Worm (Caenorhabditis elegans) whole organism, young adult: Measurements from ENCODE around the gene F35B12.9.

Source experiments
- C06A6.2 ChIP-seq: fragments of 200-800 bp; sonication (Bioruptor generic); conservative IDR thresholded peaks from 2 replicates; pipeline ENCODE4 v1.3.6; 2022; ENCODE audit warnings: missing genetic modification characterization, missing compliant biosample characterization
- C17E4.6 ChIP-seq: fragments of 200-800 bp; sonication (Bioruptor generic); IDR thresholded peaks from 2 replicates; pipeline ENCODE4 v1.3.6; 2022; ENCODE audit warnings: missing genetic modification reagents, missing genetic modification characterization, missing compliant biosample characterization
- F22D6.2 ChIP-seq: sonication (generic microtip); optimal IDR thresholded peaks from 2 replicates; lab custom pipeline; 2016; ENCODE audit warnings: mild to moderate bottlenecking, missing genetic modification characterization, missing compliant biosample characterization
- F39B2.1 ChIP-seq: fragments of 200-800 bp; sonication (Bioruptor generic); IDR thresholded peaks from 2 replicates; pipeline ENCODE4 v1.3.6; 2022; ENCODE audit warnings: missing genetic modification reagents, missing genetic modification characterization, missing compliant biosample characterization
- F49E8.2 ChIP-seq: sonication (generic microtip); optimal IDR thresholded peaks from 3 replicates; lab custom pipeline; 2017; ENCODE audit warnings: missing genetic modification characterization, mild to moderate bottlenecking, missing compliant biosample characterization, antibody characterized with exemption, moderate library complexity; ENCODE audit not compliant: insufficient read depth
- F57C9.4 ChIP-seq: sonication (generic microtip); optimal IDR thresholded peaks from 2 replicates; lab custom pipeline; 2017; ENCODE audit warnings: mild to moderate bottlenecking, missing genetic modification characterization, missing compliant biosample characterization
- K11D2.4 ChIP-seq: fragments of 200-800 bp; sonication (Bioruptor generic); IDR thresholded peaks from 2 replicates; pipeline ENCODE4 v1.3.6; 2022; ENCODE audit warnings: missing genetic modification reagents, missing genetic modification characterization, missing compliant biosample characterization
- Y56A3A.18 ChIP-seq: fragments of 200-800 bp; sonication (Bioruptor generic); IDR thresholded peaks from 2 replicates; pipeline ENCODE4 v1.3.6; 2022; ENCODE audit warnings: missing genetic modification reagents, missing genetic modification characterization, missing compliant biosample characterization
- ZK185.1 ChIP-seq: sonication (generic microtip); optimal IDR thresholded peaks from 2 replicates; lab custom pipeline; 2016; ENCODE audit warnings: mild to moderate bottlenecking, missing genetic modification characterization, missing compliant biosample characterization; ENCODE audit not compliant: poor library complexity, severe bottlenecking
- ama-1 ChIP-seq, 3 experiments: fragments of 150-350 bp in 1 of 3; sonication (generic microtip) in 2 of 3; optimal IDR thresholded peaks; 2 replicates each; lab custom pipeline; 2014 to 2018; ENCODE audit warnings: missing biosample characterization in 2 of 3, missing genetic modification characterization in 2 of 3, missing genetic modification reagents in 2 of 3
- aptf-3 ChIP-seq: fragments of 200-800 bp; sonication (Bioruptor generic); IDR thresholded peaks from 2 replicates; pipeline ENCODE4 v1.3.6; 2022; ENCODE audit warnings: missing genetic modification characterization, missing compliant biosample characterization
- attf-5 ChIP-seq: fragments of 200-800 bp; sonication (Bioruptor generic); optimal IDR thresholded peaks from 2 replicates; lab custom pipeline; 2018; ENCODE audit warnings: mild to moderate bottlenecking, missing genetic modification characterization, missing compliant biosample characterization
- bed-1 ChIP-seq: fragments of 200-800 bp; sonication (Bioruptor generic); IDR thresholded peaks from 2 replicates; pipeline ENCODE4 v1.3.6; 2022; ENCODE audit warnings: missing genetic modification reagents, missing genetic modification characterization, missing compliant biosample characterization
- bed-2 ChIP-seq: fragments of 200-800 bp; sonication (Bioruptor generic); IDR thresholded peaks from 2 replicates; pipeline ENCODE4 v1.3.6; 2022; ENCODE audit warnings: missing genetic modification reagents, missing genetic modification characterization, missing compliant biosample characterization
- ccch-3 ChIP-seq: fragments of 200-800 bp; sonication (Bioruptor generic); optimal IDR thresholded peaks from 2 replicates; lab custom pipeline; 2018; ENCODE audit warnings: mild to moderate bottlenecking, missing genetic modification characterization, missing compliant biosample characterization
- cebp-1 ChIP-seq, 2 experiments: fragments of 200-800 bp in 1 of 2; sonication (Bioruptor generic) in 1 of 2; sonication (generic microtip) in 1 of 2; IDR thresholded peaks in 1 of 2; optimal IDR thresholded peaks in 1 of 2; 2 replicates each; pipeline versions ENCODE4 v1.3.6 to Lab custom; 2017 to 2022; ENCODE audit warnings: missing compliant biosample characterization in 2 of 2, missing genetic modification characterization in 2 of 2, mild to moderate bottlenecking in 1 of 2, missing genetic modification reagents in 1 of 2, moderate library complexity in 1 of 2
- ceh-91 ChIP-seq: fragments of 200-800 bp; sonication (Bioruptor generic); IDR thresholded peaks from 2 replicates; pipeline ENCODE4 v1.3.6; 2022; ENCODE audit warnings: missing genetic modification reagents, missing genetic modification characterization, missing compliant biosample characterization
- dpl-1 ChIP-seq: fragments of 150-350 bp; optimal IDR thresholded peaks from 2 replicates; lab custom pipeline; 2014; ENCODE audit warnings: missing biosample characterization, missing genetic modification reagents, missing genetic modification characterization
- efl-1 ChIP-seq: fragments of 150-350 bp; optimal IDR thresholded peaks from 2 replicates; lab custom pipeline; 2014; ENCODE audit warnings: missing biosample characterization, missing genetic modification reagents, missing genetic modification characterization
- egl-18 ChIP-seq: fragments of 200-800 bp; sonication (Bioruptor generic); IDR thresholded peaks from 2 replicates; pipeline ENCODE4 v1.3.6; 2022; ENCODE audit warnings: missing genetic modification reagents, missing genetic modification characterization, missing compliant biosample characterization
- ets-4 ChIP-seq: fragments of 200-800 bp; sonication (Bioruptor generic); optimal IDR thresholded peaks from 2 replicates; lab custom pipeline; 2018; ENCODE audit warnings: mild to moderate bottlenecking, missing genetic modification characterization, missing compliant biosample characterization
- gei-17 ChIP-seq: fragments of 200-800 bp; sonication (Bioruptor generic); optimal IDR thresholded peaks from 2 replicates; lab custom pipeline; 2018; ENCODE audit warnings: mild to moderate bottlenecking, missing genetic modification characterization, missing compliant biosample characterization
- hlh-12 ChIP-seq: sonication (generic microtip); optimal IDR thresholded peaks from 2 replicates; lab custom pipeline; 2016; ENCODE audit warnings: missing genetic modification characterization, missing compliant biosample characterization
- hlh-26 ChIP-seq: fragments of 200-800 bp; sonication (Bioruptor generic); conservative IDR thresholded peaks from 2 replicates; pipeline ENCODE4 v1.3.6; 2022; ENCODE audit warnings: missing genetic modification reagents, missing genetic modification characterization, missing compliant biosample characterization
- lag-1 ChIP-seq: fragments of 200-800 bp; sonication (Bioruptor generic); IDR thresholded peaks from 2 replicates; pipeline ENCODE4 v1.3.6; 2022; ENCODE audit warnings: missing genetic modification reagents, missing genetic modification characterization, missing compliant biosample characterization
- let-607 ChIP-seq, 2 experiments: fragments of 200-800 bp in 1 of 2; sonication (Bioruptor generic) in 1 of 2; sonication (generic microtip) in 1 of 2; optimal IDR thresholded peaks; 2 replicates each; lab custom pipeline; 2016 to 2018; ENCODE audit warnings: mild to moderate bottlenecking in 2 of 2, missing compliant biosample characterization in 2 of 2, missing genetic modification characterization in 2 of 2, moderate library complexity in 2 of 2, missing genotype in 1 of 2
- lin-35 ChIP-seq, 3 experiments: fragments of 150-350 bp in 2 of 3; sonication (generic microtip) in 1 of 3; optimal IDR thresholded peaks; 2 replicates each; lab custom pipeline; 2014 to 2018; ENCODE audit warnings: missing biosample characterization in 3 of 3, missing genetic modification characterization in 3 of 3, missing genetic modification reagents in 3 of 3
- lir-1 ChIP-seq: fragments of 200-800 bp; sonication (Bioruptor generic); conservative IDR thresholded peaks from 2 replicates; pipeline ENCODE4 v1.3.6; 2022; ENCODE audit warnings: missing genetic modification reagents, missing genetic modification characterization, missing compliant biosample characterization
- lsl-1 ChIP-seq: fragments of 200-800 bp; sonication (Bioruptor generic); optimal IDR thresholded peaks from 2 replicates; lab custom pipeline; 2018; ENCODE audit warnings: mild to moderate bottlenecking, missing genetic modification characterization, moderate library complexity, missing compliant biosample characterization
- madf-3 ChIP-seq: fragments of 200-800 bp; sonication (Bioruptor generic); IDR thresholded peaks from 2 replicates; pipeline ENCODE4 v1.3.6; 2022; ENCODE audit warnings: missing genetic modification reagents, missing genetic modification characterization, missing compliant biosample characterization
- madf-6 ChIP-seq: fragments of 200-800 bp; sonication (Bioruptor generic); IDR thresholded peaks from 2 replicates; pipeline ENCODE4 v1.3.6; 2022; ENCODE audit warnings: missing genetic modification reagents, missing genetic modification characterization, missing compliant biosample characterization
- mes-4 ChIP-seq: sonication (generic microtip); optimal IDR thresholded peaks from 2 replicates; lab custom pipeline; 2016; ENCODE audit warnings: missing genotype, missing genetic modification characterization, missing compliant biosample characterization
- nfya-2 ChIP-seq: fragments of 200-800 bp; sonication (Bioruptor generic); IDR thresholded peaks from 2 replicates; pipeline ENCODE4 v1.3.6; 2022; ENCODE audit warnings: missing genetic modification reagents, missing genetic modification characterization, missing compliant biosample characterization
- nhr-120 ChIP-seq: fragments of 200-800 bp; sonication (Bioruptor generic); IDR thresholded peaks from 2 replicates; pipeline ENCODE4 v1.3.6; 2022; ENCODE audit warnings: missing genetic modification characterization, missing compliant biosample characterization
- nhr-80 ChIP-seq: sonication (generic microtip); optimal IDR thresholded peaks from 2 replicates; lab custom pipeline; 2016; ENCODE audit warnings: missing genetic modification characterization, missing compliant biosample characterization
- repo-1 ChIP-seq: sonication (generic microtip); optimal IDR thresholded peaks from 2 replicates; lab custom pipeline; 2017; ENCODE audit warnings: mild to moderate bottlenecking, missing genetic modification characterization, missing compliant biosample characterization
- sdz-38 ChIP-seq: sonication (generic microtip); optimal IDR thresholded peaks from 2 replicates; lab custom pipeline; 2016; ENCODE audit warnings: missing genotype, missing genetic modification characterization, missing compliant biosample characterization
- sea-2 ChIP-seq: fragments of 200-800 bp; sonication (Bioruptor generic); IDR thresholded peaks from 2 replicates; pipeline ENCODE4 v1.3.6; 2022; ENCODE audit warnings: missing genetic modification characterization, missing compliant biosample characterization
- snpc-1.1 ChIP-seq: sonication (generic microtip); optimal IDR thresholded peaks from 2 replicates; lab custom pipeline; 2017; ENCODE audit warnings: missing genetic modification characterization, mild to moderate bottlenecking, missing compliant biosample characterization, antibody characterized with exemption, moderate library complexity, missing genotype, missing genetic modification reagents; ENCODE audit not compliant: insufficient read depth
- snpc-1.3 ChIP-seq: sonication (generic microtip); optimal IDR thresholded peaks from 2 replicates; lab custom pipeline; 2017; ENCODE audit warnings: missing genetic modification characterization, mild to moderate bottlenecking, missing compliant biosample characterization, antibody characterized with exemption, moderate library complexity, missing genotype, missing genetic modification reagents; ENCODE audit not compliant: insufficient read depth
- snpc-3.4 ChIP-seq: sonication (generic microtip); optimal IDR thresholded peaks from 2 replicates; lab custom pipeline; 2017; ENCODE audit warnings: missing genetic modification characterization, mild to moderate bottlenecking, missing compliant biosample characterization, antibody characterized with exemption, moderate library complexity, missing genotype, missing genetic modification reagents
- tbx-9 ChIP-seq: sonication (generic microtip); optimal IDR thresholded peaks from 2 replicates; lab custom pipeline; 2016; ENCODE audit warnings: borderline replicate concordance, missing genetic modification characterization, inconsistent platforms, missing compliant biosample characterization
- unc-62 ChIP-seq: fragments of 150-350 bp; optimal IDR thresholded peaks from 2 replicates; lab custom pipeline; 2014; ENCODE audit warnings: missing biosample characterization, missing genetic modification reagents, missing genetic modification characterization
- xnd-1 ChIP-seq: sonication (generic microtip); optimal IDR thresholded peaks from 2 replicates; lab custom pipeline; 2016; ENCODE audit warnings: missing genotype, missing genetic modification reagents, missing genetic modification characterization, missing compliant biosample characterization
- zfh-2 ChIP-seq: fragments of 200-800 bp; sonication (Bioruptor generic); conservative IDR thresholded peaks from 2 replicates; pipeline ENCODE4 v1.3.6; 2022; ENCODE audit warnings: missing genetic modification reagents, missing genetic modification characterization, missing compliant biosample characterization
- ztf-25 ChIP-seq: fragments of 200-800 bp; sonication (Bioruptor generic); IDR thresholded peaks from 2 replicates; pipeline ENCODE4 v1.3.6; 2022; ENCODE audit warnings: missing genetic modification reagents, missing genetic modification characterization, missing compliant biosample characterization
- ztf-26 ChIP-seq: sonication (generic microtip); optimal IDR thresholded peaks from 2 replicates; lab custom pipeline; 2017; ENCODE audit warnings: missing genetic modification characterization, missing compliant biosample characterization
- ztf-28 ChIP-seq: fragments of 200-800 bp; sonication (Bioruptor generic); IDR thresholded peaks from 2 replicates; pipeline ENCODE4 v1.3.6; 2022; ENCODE audit warnings: missing genetic modification reagents, missing genetic modification characterization, missing compliant biosample characterization

F35B12.9 gene

DNA sequence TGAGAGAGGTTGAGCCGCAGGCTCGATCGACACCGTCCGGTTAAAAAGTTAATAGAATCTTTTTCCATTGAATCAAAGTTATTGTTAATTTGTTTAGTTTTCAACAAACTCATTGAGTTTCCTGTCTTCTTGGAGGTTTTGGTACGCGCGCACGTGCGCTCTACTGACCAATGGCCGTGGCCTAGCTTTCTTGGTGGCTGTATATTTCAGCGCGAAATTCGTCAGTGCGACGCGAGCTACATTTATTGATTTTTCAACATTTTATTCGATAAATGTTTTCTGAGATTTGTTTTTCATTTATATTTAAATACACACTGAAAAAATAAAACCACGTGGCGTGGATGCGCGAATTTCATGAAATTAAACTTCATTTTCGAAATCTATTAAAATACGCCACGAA lies 43.2 kb downstream of the F35B12.9 start, which contains the start of gene bir-1 (continued):
- TF ChIP-seq madf-6 (GFP tag; lab: Robert Waterston, UW) (peak; percentile 57; the same call in 1 of the 2 replicates), attf-5 (GFP tag; lab: Kevin White, UChicago) (peak; percentile 81), nfya-2 (GFP tag; lab: Robert Waterston, UW) (no peak), Y56A3A.18 (GFP tag; lab: Robert Waterston, UW) (no peak), zfh-2 (GFP tag; lab: Robert Waterston, UW) (0 out of 2 replicates have a peak, but pooled peaks have one; percentile 8), egl-18 (GFP tag; lab: Robert Waterston, UW) (no peak), cebp-1 (GFP tag; IDR thresholded peaks at IDR 0.05; lab: Robert Waterston, UW) (no peak), cebp-1 (tag; optimal IDR thresholded peaks at IDR 0.05; lab: Kevin White, UChicago) (peak; percentile 52), dpl-1 (GFP tag; lab: Kevin White, UChicago) (peak; percentile 25), lsl-1 (GFP tag; lab: Kevin White, UChicago) (peak; percentile 40), sdz-38 (tag; lab: Kevin White, UChicago) (no peak), let-607 (tag; optimal IDR thresholded peaks at IDR 0.05; lab: Kevin White, UChicago) (no peak), tbx-9 (tag; lab: Kevin White, UChicago) (no peak), efl-1 (GFP tag; lab: Kevin White, UChicago) (peak; percentile 75), snpc-3.4 (tag; lab: Kevin White, UChicago) (no peak), F39B2.1 (GFP tag; lab: Robert Waterston, UW) (no peak), bed-2 (GFP tag; lab: Robert Waterston, UW) (0 out of 2 replicates have a peak, but pooled peaks have one; percentile 61), snpc-1.1 (tag; lab: Kevin White, UChicago) (no peak), lag-1 (GFP tag; lab: Robert Waterston, UW) (no peak), sea-2 (GFP tag; lab: Robert Waterston, UW) (no peak), lir-1 (GFP tag; lab: Robert Waterston, UW) (no peak), ets-4 (GFP tag; lab: Kevin White, UChicago) (no peak), C17E4.6 (GFP tag; lab: Robert Waterston, UW) (no peak), F57C9.4 (tag; lab: Kevin White, UChicago) (no peak), ccch-3 (GFP tag; lab: Kevin White, UChicago) (no peak), repo-1 (tag; lab: Kevin White, UChicago) (no peak), hlh-12 (tag; lab: Kevin White, UChicago) (no peak), C06A6.2 (GFP tag; lab: Robert Waterston, UW) (no peak), F22D6.2 (tag; lab: Kevin White, UChicago) (no peak), ztf-28 (no peak), aptf-3 (GFP tag; lab: Robert Waterston, UW) (no peak), unc-62 (GFP tag; lab: Kevin White, UChicago) (no peak), ztf-25 (GFP tag; lab: Robert Waterston, UW) (no peak), ama-1 (optimal IDR thresholded peaks at IDR 0.05; lab: Kevin White, UChicago) (no peak), ama-1 (GFP tag; optimal IDR thresholded peaks at IDR 0.05; lab: Kevin White, UChicago) (no peak), K11D2.4 (GFP tag; lab: Robert Waterston, UW) (no peak), mes-4 (tag; lab: Kevin White, UChicago) (no peak), xnd-1 (tag; lab: Kevin White, UChicago) (no peak), bed-1 (GFP tag; lab: Robert Waterston, UW) (no peak), ceh-91 (GFP tag; lab: Robert Waterston, UW) (0 out of 2 replicates have a peak, but pooled peaks have one; percentile 35), F49E8.2 (tag; lab: Kevin White, UChicago) (no peak), madf-3 (GFP tag; lab: Robert Waterston, UW) (no peak), nhr-80 (tag; lab: Kevin White, UChicago) (peak; percentile 50), nhr-120 (GFP tag; lab: Robert Waterston, UW) (no peak), snpc-1.3 (tag; lab: Kevin White, UChicago) (no peak), ztf-26 (tag; lab: Kevin White, UChicago) (no peak), gei-17 (no peak), lin-35 (GFP tag; optimal IDR thresholded peaks at IDR 0.05; lab: Kevin White, UChicago) (no peak), hlh-26 (GFP tag; lab: Robert Waterston, UW) (no peak), ZK185.1 (peak; percentile 51)
